Fruit fly (Drosophila melanogaster) whole organism, embryonic: ENCODE data around the gene Rab7.
A peak's percentile ranks its signal among the peaks of the same experiment; 100 is the strongest.

Experiments
- Antp ChIP-seq: fragments of 200-800 bp; sonication (Bioruptor generic); optimal IDR thresholded peaks from 3 replicates; lab custom pipeline; 2016; ENCODE audit warnings: missing biosample characterization, missing genetic modification characterization
- Atf6 ChIP-seq: fragments of 200-800 bp; sonication (Bioruptor generic); IDR thresholded peaks from 2 replicates; pipeline ENCODE4 v1.3.6; 2022; ENCODE audit warnings: missing biosample characterization, missing genetic modification characterization
- CG10147 ChIP-seq: fragments of 200-800 bp; sonication (Bioruptor generic); optimal IDR thresholded peaks from 2 replicates; lab custom pipeline; 2019; ENCODE audit warnings: missing biosample characterization, mild to moderate bottlenecking, missing genetic modification characterization, moderate library complexity
- CG10431 ChIP-seq: fragments of 200-800 bp; sonication (Bioruptor generic); optimal IDR thresholded peaks from 3 replicates; lab custom pipeline; 2018; ENCODE audit warnings: missing biosample characterization, mild to moderate bottlenecking, missing genetic modification characterization
- CG10543 ChIP-seq: fragments of 200-800 bp; sonication (Bioruptor generic); optimal IDR thresholded peaks from 3 replicates; lab custom pipeline; 2017; ENCODE audit warnings: missing biosample characterization, mild to moderate bottlenecking, missing genetic modification characterization, moderate library complexity
- CG12391 ChIP-seq: fragments of 200-800 bp; sonication (Bioruptor generic); optimal IDR thresholded peaks from 3 replicates; lab custom pipeline; 2018; ENCODE audit warnings: missing biosample characterization, mild to moderate bottlenecking, missing genetic modification characterization, moderate library complexity
- CG16813 ChIP-seq: fragments of 200-800 bp; sonication (Bioruptor generic); IDR thresholded peaks from 3 replicates; pipeline ENCODE4 v1.3.6; 2022; ENCODE audit warnings: missing biosample characterization, missing genetic modification characterization; ENCODE audit not compliant: partially characterized antibody
- CG17385 ChIP-seq: fragments of 200-800 bp; sonication (Bioruptor generic); optimal IDR thresholded peaks from 3 replicates; lab custom pipeline; 2018; ENCODE audit warnings: missing biosample characterization, mild to moderate bottlenecking, missing genetic modification characterization
- CG18011 ChIP-seq: fragments of 200-800 bp; sonication (Bioruptor generic); optimal IDR thresholded peaks from 2 replicates; lab custom pipeline; 2017; ENCODE audit warnings: missing biosample characterization, missing genetic modification characterization, mild to moderate bottlenecking, moderate library complexity, missing genotype
- CG2199 ChIP-seq: fragments of 200-800 bp; sonication (Bioruptor generic); IDR thresholded peaks from 3 replicates; pipeline ENCODE4 v1.3.6; 2022; ENCODE audit warnings: missing biosample characterization, missing genetic modification characterization
- CG3163 ChIP-seq: fragments of 200-800 bp; sonication (Bioruptor generic); optimal IDR thresholded peaks from 3 replicates; lab custom pipeline; 2016; ENCODE audit warnings: missing biosample characterization, missing genetic modification characterization
- CG3281 ChIP-seq: fragments of 200-800 bp; sonication (Bioruptor generic); optimal IDR thresholded peaks from 3 replicates; lab custom pipeline; 2017; ENCODE audit warnings: missing biosample characterization, mild to moderate bottlenecking, missing genetic modification characterization
- CG4730 ChIP-seq: fragments of 200-800 bp; sonication (Bioruptor generic); IDR thresholded peaks from 2 replicates; pipeline ENCODE4 v1.3.6; 2022; ENCODE audit warnings: missing biosample characterization, missing genetic modification characterization
- CG5953 ChIP-seq: fragments of 200-800 bp; sonication (Bioruptor generic); IDR thresholded peaks from 2 replicates; pipeline ENCODE4 v1.3.6; 2022; ENCODE audit warnings: missing biosample characterization, missing genetic modification characterization
- CG6854 ChIP-seq: fragments of 200-800 bp; sonication (Bioruptor generic); optimal IDR thresholded peaks from 3 replicates; lab custom pipeline; 2017; ENCODE audit warnings: missing biosample characterization, mild to moderate bottlenecking, missing genetic modification characterization
- CG7745 ChIP-seq: fragments of 200-800 bp; sonication (Bioruptor generic); optimal IDR thresholded peaks from 2 replicates; lab custom pipeline; 2018; ENCODE audit warnings: missing biosample characterization, mild to moderate bottlenecking, missing genetic modification characterization, moderate library complexity
- CG7963 ChIP-seq: fragments of 200-800 bp; sonication (Bioruptor generic); IDR thresholded peaks from 3 replicates; pipeline ENCODE4 v1.3.6; 2022; ENCODE audit warnings: missing biosample characterization, missing genetic modification characterization; ENCODE audit not compliant: partially characterized antibody
- CHES-1-like ChIP-seq: fragments of 200-800 bp; sonication (Bioruptor generic); optimal IDR thresholded peaks from 2 replicates; lab custom pipeline; 2016; ENCODE audit warnings: missing biosample characterization, missing genetic modification characterization
- Chrac-16 ChIP-seq: fragments of 200-800 bp; sonication (Bioruptor generic); optimal IDR thresholded peaks from 3 replicates; lab custom pipeline; 2016; ENCODE audit warnings: missing biosample characterization, missing genetic modification characterization
- Dad ChIP-seq: fragments of 200-800 bp; sonication (Bioruptor generic); optimal IDR thresholded peaks from 3 replicates; lab custom pipeline; 2016; ENCODE audit warnings: missing biosample characterization, missing genetic modification characterization
- Elba2 ChIP-seq: fragments of 200-800 bp; sonication (Bioruptor generic); optimal IDR thresholded peaks from 3 replicates; lab custom pipeline; 2016; ENCODE audit warnings: missing biosample characterization, missing genetic modification characterization
- Gsc ChIP-seq: fragments of 200-800 bp; sonication (Bioruptor generic); IDR thresholded peaks from 2 replicates; pipeline ENCODE4 v1.3.6; 2022; ENCODE audit warnings: missing biosample characterization, missing genetic modification characterization
- HLHmδ ChIP-seq: fragments of 200-800 bp; sonication (Bioruptor generic); optimal IDR thresholded peaks from 2 replicates; lab custom pipeline; 2018; ENCODE audit warnings: missing biosample characterization, mild to moderate bottlenecking, missing genetic modification characterization, moderate library complexity
- Hr51 ChIP-seq, 2 experiments: fragments of 200-800 bp; sonication (Bioruptor generic); optimal IDR thresholded peaks; 2 replicates in 1 of 2; 3 replicates in 1 of 2; lab custom pipeline; 2016 to 2018; ENCODE audit warnings: missing biosample characterization in 2 of 2, missing genetic modification characterization in 2 of 2, mild to moderate bottlenecking in 1 of 2, moderate library complexity in 1 of 2
- Jarid2 ChIP-seq: fragments of 200-800 bp; sonication (Bioruptor generic); optimal IDR thresholded peaks from 3 replicates; lab custom pipeline; 2017; ENCODE audit warnings: mild to moderate bottlenecking, missing biosample characterization, missing genetic modification reagents, missing genetic modification characterization
- Kr ChIP-seq: fragments of 200-800 bp; sonication (Bioruptor generic); optimal IDR thresholded peaks from 2 replicates; lab custom pipeline; 2017; ENCODE audit warnings: missing biosample characterization, mild to moderate bottlenecking, missing genetic modification characterization
- Max ChIP-seq: fragments of 200-800 bp; sonication (Bioruptor generic); optimal IDR thresholded peaks from 2 replicates; lab custom pipeline; 2016; ENCODE audit warnings: missing biosample characterization, mild to moderate bottlenecking, missing genetic modification characterization
- NC2β ChIP-seq: fragments of 200-800 bp; sonication (Bioruptor generic); optimal IDR thresholded peaks from 2 replicates; lab custom pipeline; 2016; ENCODE audit warnings: missing biosample characterization, missing genetic modification characterization
- Oaz ChIP-seq: fragments of 200-800 bp; sonication (Bioruptor generic); IDR thresholded peaks from 2 replicates; pipeline ENCODE4 v1.3.6; 2022; ENCODE audit warnings: missing biosample characterization, missing genetic modification characterization
- Oli ChIP-seq: fragments of 200-800 bp; sonication (Bioruptor generic); optimal IDR thresholded peaks from 2 replicates; lab custom pipeline; 2018; ENCODE audit warnings: missing biosample characterization, mild to moderate bottlenecking, missing genetic modification characterization, moderate library complexity
- Ravus ChIP-seq: fragments of 200-800 bp; sonication (Bioruptor generic); IDR thresholded peaks from 2 replicates; pipeline ENCODE4 v1.3.6; 2022; ENCODE audit warnings: missing biosample characterization, missing genetic modification characterization
- Ssrp ChIP-seq: fragments of 200-800 bp; sonication (Bioruptor generic); optimal IDR thresholded peaks from 2 replicates; lab custom pipeline; 2018; ENCODE audit warnings: missing biosample characterization, mild to moderate bottlenecking, missing genetic modification characterization, moderate library complexity
- bbx ChIP-seq: fragments of 200-800 bp; sonication (Bioruptor generic); IDR thresholded peaks from 2 replicates; pipeline ENCODE4 v1.3.6; 2022; ENCODE audit warnings: missing biosample characterization, missing genetic modification characterization; ENCODE audit not compliant: partially characterized antibody
- cad ChIP-seq: fragments of >200 bp; optimal IDR thresholded peaks from 2 replicates; lab custom pipeline; 2017; ENCODE audit warnings: missing biosample characterization, missing genetic modification characterization
- cg ChIP-seq: fragments of 200-800 bp; sonication (Bioruptor generic); optimal IDR thresholded peaks from 3 replicates; lab custom pipeline; 2019; ENCODE audit warnings: missing biosample characterization, mild to moderate bottlenecking, missing genetic modification characterization, moderate library complexity
- chif ChIP-seq, 2 experiments: fragments of 200-800 bp; sonication (Bioruptor generic); optimal IDR thresholded peaks; 3 replicates each; lab custom pipeline; 2016; ENCODE audit warnings: missing biosample characterization in 2 of 2, missing genetic modification characterization in 2 of 2
- fd96Cb ChIP-seq: fragments of 200-800 bp; sonication (Bioruptor generic); optimal IDR thresholded peaks from 2 replicates; lab custom pipeline; 2018; ENCODE audit warnings: missing biosample characterization, mild to moderate bottlenecking, missing genetic modification characterization, moderate library complexity
- gsb ChIP-seq: fragments of 200-800 bp; sonication (Bioruptor generic); IDR thresholded peaks from 2 replicates; pipeline ENCODE4 v1.3.6; 2022; ENCODE audit warnings: missing biosample characterization, missing genetic modification characterization
- hth ChIP-seq: fragments of >200 bp; optimal IDR thresholded peaks from 2 replicates; lab custom pipeline; 2017; ENCODE audit warnings: inconsistent platforms
- jumu ChIP-seq: fragments of 200-800 bp; sonication (Bioruptor generic); optimal IDR thresholded peaks from 3 replicates; lab custom pipeline; 2016; ENCODE audit warnings: missing biosample characterization, missing genetic modification characterization
- lmd ChIP-seq: fragments of 200-800 bp; sonication (Bioruptor generic); IDR thresholded peaks from 2 replicates; pipeline ENCODE4 v1.3.6; 2022; ENCODE audit warnings: missing biosample characterization, missing genetic modification characterization
- nau ChIP-seq: fragments of 200-800 bp; sonication (Bioruptor generic); optimal IDR thresholded peaks from 3 replicates; lab custom pipeline; 2017; ENCODE audit warnings: missing biosample characterization, mild to moderate bottlenecking, missing genetic modification characterization, missing genetic modification reagents
- otp ChIP-seq: fragments of 200-800 bp; sonication (Bioruptor generic); IDR thresholded peaks from 3 replicates; pipeline ENCODE4, ENCODE4 v1.3.6; 2022; ENCODE audit warnings: missing biosample characterization, missing genetic modification characterization
- peb ChIP-seq: fragments of 200-800 bp; sonication (Bioruptor generic); IDR thresholded peaks from 2 replicates; pipeline ENCODE4 v1.3.6; 2022; ENCODE audit warnings: missing biosample characterization, missing genetic modification characterization
- ranshi ChIP-seq: fragments of 200-800 bp; sonication (Bioruptor generic); IDR thresholded peaks from 2 replicates; pipeline ENCODE4 v1.3.6; 2022; ENCODE audit warnings: missing biosample characterization, missing genetic modification characterization
- salm ChIP-seq: fragments of 200-800 bp; sonication (Bioruptor generic); optimal IDR thresholded peaks from 2 replicates; lab custom pipeline; 2018; ENCODE audit warnings: missing biosample characterization, mild to moderate bottlenecking, missing genetic modification characterization
- sob ChIP-seq: fragments of 200-800 bp; sonication (Bioruptor generic); IDR thresholded peaks from 2 replicates; pipeline ENCODE4 v1.3.6; 2022; ENCODE audit warnings: missing biosample characterization, missing genetic modification characterization
- yki ChIP-seq: fragments of >200 bp; optimal IDR thresholded peaks from 3 replicates; lab custom pipeline; 2018
- zen ChIP-seq: fragments of 200-800 bp; sonication (Bioruptor generic); optimal IDR thresholded peaks from 3 replicates; lab custom pipeline; 2018; ENCODE audit warnings: missing biosample characterization, mild to moderate bottlenecking, missing genetic modification characterization, moderate library complexity
- zen2 ChIP-seq: fragments of 200-800 bp; sonication (Bioruptor generic); IDR thresholded peaks from 3 replicates; pipeline ENCODE4 v1.3.6; 2022; ENCODE audit warnings: missing biosample characterization, missing genetic modification characterization; ENCODE audit not compliant: partially characterized antibody
- zfh2 ChIP-seq: fragments of 200-800 bp; sonication (Bioruptor generic); optimal IDR thresholded peaks from 2 replicates; lab custom pipeline; 2016; ENCODE audit warnings: missing biosample characterization, missing genetic modification characterization

Rab7 gene

dm6 chr3R:23986479-23986930 is 6.3 kb upstream of the Rab7 start, which contains the start of the genes CG13603 and CG5902 (continued):
- no peak for TF ChIP-seq nau (GFP tag; lab: Kevin White, UChicago)
- TF ChIP-seq CG3163 (GFP tag; lab: Kevin White, UChicago), result peak; percentile 10
- no peak for TF ChIP-seq CG10147 (GFP tag; lab: Kevin White, UChicago)
- TF ChIP-seq jumu (GFP tag; lab: Kevin White, UChicago), result peak; percentile 60
- TF ChIP-seq zen, result peak; percentile 44
- TF ChIP-seq otp, result peak; percentile 50; the same call in 1 of the 3 replicates
- no peak for TF ChIP-seq CG4730 (GFP tag; lab: Robert Waterston, UW)
- no peak for TF ChIP-seq hth (lab: Kevin White, UChicago)
- 0 out of 3 replicates have a peak, but pooled peaks have one; percentile 31 for TF ChIP-seq CG2199 (GFP tag; lab: Robert Waterston, UW)
- TF ChIP-seq salm (tag; lab: Kevin White, UChicago), result no peak
- TF ChIP-seq chif (GFP tag; optimal IDR thresholded peaks at IDR 0.05; lab: Kevin White, UChicago), result peak in 1 of 2 experiments; percentile 35
- peak; percentile 83 for TF ChIP-seq CHES-1-like (GFP tag; lab: Kevin White, UChicago)
- peak; percentile 88 for TF ChIP-seq bbx
- TF ChIP-seq CG17385, result no peak
- TF ChIP-seq CG7963 (GFP tag; lab: Robert Waterston, UW), result peak; percentile 57; the same call in 1 of the 3 replicates
- TF ChIP-seq zen2 (GFP tag; lab: Robert Waterston, UW), result peak; percentile 77
- TF ChIP-seq zfh2 (GFP tag; lab: Kevin White, UChicago), result no peak
- TF ChIP-seq cg (GFP tag; lab: Kevin White, UChicago), result peak; percentile 59
- TF ChIP-seq cad (GFP tag; lab: Kevin White, UChicago), result no peak
- TF ChIP-seq sob, result 0 out of 2 replicates have a peak, but pooled peaks have one; percentile 48
- no peak for TF ChIP-seq yki
- peak; percentile 76 for TF ChIP-seq CG16813 (GFP tag; lab: Robert Waterston, UW)
- TF ChIP-seq Oaz, result no peak
- TF ChIP-seq Elba2 (GFP tag; lab: Kevin White, UChicago), result peak; percentile 53
- TF ChIP-seq CG5953 (GFP tag; lab: Robert Waterston, UW), result no peak
- TF ChIP-seq CG12391 (tag; lab: Kevin White, UChicago), result peak; percentile 39
- TF ChIP-seq fd96Cb (tag; lab: Kevin White, UChicago), result no peak
- TF ChIP-seq CG7745 (tag; lab: Kevin White, UChicago), result no peak
- no peak for TF ChIP-seq Oli (tag; lab: Kevin White, UChicago)
- TF ChIP-seq Kr, result no peak
- TF ChIP-seq Hr51 (GFP tag; optimal IDR thresholded peaks at IDR 0.05; lab: Kevin White, UChicago), result peak in 1 of 2 experiments; percentile 50
- peak; percentile 62 for TF ChIP-seq NC2β (GFP tag; lab: Kevin White, UChicago)
- TF ChIP-seq Jarid2 (GFP tag; lab: Kevin White, UChicago), result no peak
- TF ChIP-seq lmd (GFP tag; lab: Robert Waterston, UW), result peak; percentile 27
- TF ChIP-seq CG3281, result no peak
- TF ChIP-seq Antp (GFP tag; lab: Kevin White, UChicago), result peak; percentile 70
- no peak for TF ChIP-seq Gsc (GFP tag; lab: Robert Waterston, UW)
- TF ChIP-seq Dad (GFP tag; lab: Kevin White, UChicago), result peak; percentile 40
- no peak for TF ChIP-seq CG10431 (GFP tag; lab: Kevin White, UChicago)
- no peak for TF ChIP-seq Ravus (GFP tag; lab: Robert Waterston, UW)
- TF ChIP-seq ranshi, result 0 out of 2 replicates have a peak, but pooled peaks have one; percentile 6
- TF ChIP-seq Chrac-16 (GFP tag; lab: Kevin White, UChicago), result peak; percentile 50
- no peak for TF ChIP-seq Max (GFP tag; lab: Kevin White, UChicago)
- TF ChIP-seq CG10543 (GFP tag; lab: Kevin White, UChicago), result peak; percentile 32
- TF ChIP-seq Atf6, result no peak
- peak; percentile 45 for TF ChIP-seq CG18011
- TF ChIP-seq HLHmδ, result no peak
- TF ChIP-seq peb, result 0 out of 2 replicates have a peak, but pooled peaks have one; percentile 8
- TF ChIP-seq Ssrp (tag; lab: Kevin White, UChicago), result no peak
- no peak for TF ChIP-seq gsb
- TF ChIP-seq CG6854 (GFP tag; lab: Kevin White, UChicago), result no peak
